Fruit fly (Drosophila melanogaster) ovary, adult (tissue): ENCODE results near the gene Unc-115b.
"Not testable (repeated sequence)": the region's sequence is repeated elsewhere in the genome, so short reads cannot be mapped to it uniquely, and the experiment has no call there.

ENCODE experiments used
- CG17801 ChIP-seq: fragments of 200-800 bp; optimal IDR thresholded peaks from 2 replicates; lab custom pipeline; 2019; ENCODE audit warnings: missing biosample characterization, mild to moderate bottlenecking, missing genetic modification characterization, moderate library complexity; ENCODE audit not compliant: partially characterized antibody

Unc-115b gene

DNA sequence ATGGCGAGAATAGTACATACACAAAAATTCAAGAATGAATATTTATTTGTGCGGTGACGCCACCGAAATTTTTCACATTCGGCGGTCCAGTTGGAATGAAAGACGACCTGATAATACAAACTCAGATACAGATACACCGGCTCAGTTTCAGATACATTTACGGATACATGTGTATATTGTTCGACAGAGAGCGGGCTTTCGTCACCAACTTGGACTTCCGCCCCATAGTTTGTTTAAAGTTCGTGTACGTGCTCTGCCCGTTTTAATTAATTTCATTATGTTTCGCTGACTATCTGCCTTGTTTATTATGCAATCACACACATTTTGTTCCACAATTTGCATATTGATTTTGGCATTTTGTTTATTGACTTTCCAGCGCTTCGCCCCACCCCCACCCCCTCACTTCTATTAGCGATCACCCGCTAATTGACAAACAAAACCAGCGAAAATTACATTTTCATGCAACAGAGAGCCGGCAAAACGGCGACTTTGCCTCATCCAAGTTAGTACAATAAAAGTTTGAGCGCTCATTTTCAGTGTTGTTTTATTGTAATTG lies 8.7 kb upstream of the Unc-115b start:
- TF ChIP-seq CG17801, result no peak

DNA sequence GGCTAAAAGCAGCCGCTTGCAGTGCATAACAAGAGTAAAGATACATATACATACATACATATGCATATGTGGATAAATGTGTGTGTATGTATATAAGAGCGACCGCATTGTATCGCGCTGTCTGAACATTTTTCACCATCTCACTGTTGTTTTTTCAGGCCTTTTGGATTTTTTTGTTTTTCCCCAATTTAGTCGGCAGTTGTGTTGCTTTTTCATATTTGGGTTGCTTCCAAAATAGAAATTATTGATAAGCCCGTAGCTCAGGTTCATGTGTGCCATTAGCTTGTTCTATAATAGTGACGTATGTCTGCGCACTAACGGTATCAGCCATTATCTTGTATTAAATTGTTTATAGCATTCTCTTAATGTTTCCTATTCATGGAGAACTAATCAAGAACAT lies 7.9 kb upstream of the Unc-115b start:
- no peak for TF ChIP-seq CG17801

DNA sequence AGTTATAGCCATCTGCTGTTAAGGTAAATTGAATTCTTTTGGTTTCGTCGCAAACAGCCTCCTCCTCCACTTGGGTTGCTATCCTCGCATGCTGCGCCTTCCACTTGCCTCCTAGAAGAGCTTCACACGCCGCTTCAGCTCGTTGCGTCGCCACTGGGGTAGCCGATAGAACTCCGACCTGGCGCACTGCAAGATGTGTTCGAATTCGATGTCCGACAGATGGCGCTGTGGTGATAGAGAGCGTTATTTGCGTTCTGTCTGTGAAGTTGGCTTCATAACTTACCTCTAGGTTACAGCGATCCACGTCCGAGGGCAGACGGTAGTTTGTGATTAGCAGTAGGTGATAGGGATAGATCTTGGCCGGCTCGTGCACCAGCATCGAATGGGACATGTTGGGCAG lies 2.4 kb upstream of the Unc-115b start:
- no peak for TF ChIP-seq CG17801

DNA sequence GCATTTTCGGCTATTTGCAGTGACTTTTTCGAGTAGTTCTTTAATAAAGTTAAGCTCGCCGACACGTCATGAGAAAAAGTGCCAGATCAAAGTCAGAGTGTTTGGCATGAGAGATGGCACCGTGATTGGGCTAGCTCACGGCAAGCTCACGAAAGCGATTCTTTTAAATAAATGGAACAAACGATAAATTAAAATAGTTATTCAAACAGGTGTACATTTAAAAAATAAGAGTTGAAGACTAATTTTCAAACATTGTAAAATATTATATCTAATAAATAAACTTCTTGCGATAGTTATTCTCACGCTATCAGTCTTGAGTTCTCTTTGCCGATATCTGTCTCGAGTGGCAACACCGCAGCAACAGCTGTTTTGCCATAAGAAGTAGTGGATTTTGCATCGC lies 7.2 kb downstream of the Unc-115b start, which contains the start of the genes eca and CG18542:
TSS of gene eca (minus strand) at position 101 of the 400 bp plus-strand sequence.
TSS of gene CG18542 (plus strand) at position 385 of the 400 bp plus-strand sequence.
- not testable (repeated sequence) for TF ChIP-seq CG17801

DNA sequence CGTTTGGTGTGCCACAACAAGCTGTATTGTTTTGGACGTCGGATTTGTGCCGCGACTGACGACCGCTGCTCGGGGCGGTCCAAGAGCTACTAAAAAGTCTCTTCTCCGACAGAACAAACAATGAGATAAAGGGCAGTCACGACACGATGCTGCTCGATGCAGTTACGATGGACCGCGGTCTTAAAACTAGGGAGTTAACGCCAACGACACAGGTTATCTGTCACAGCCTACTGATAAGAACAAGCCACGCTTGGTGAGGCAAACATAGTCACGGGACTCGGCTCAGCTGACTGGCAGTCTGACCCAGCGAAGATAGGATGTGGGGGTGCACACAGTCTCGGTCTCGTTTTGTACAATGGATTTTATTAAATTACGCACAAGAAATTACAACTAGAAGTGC lies 8.4 kb downstream of the Unc-115b start, which contains the start of gene CG9444:
TSS of gene CG9444 (minus strand) at position 140 of the 400 bp plus-strand sequence.
- TF ChIP-seq CG17801, result no peak

DNA sequence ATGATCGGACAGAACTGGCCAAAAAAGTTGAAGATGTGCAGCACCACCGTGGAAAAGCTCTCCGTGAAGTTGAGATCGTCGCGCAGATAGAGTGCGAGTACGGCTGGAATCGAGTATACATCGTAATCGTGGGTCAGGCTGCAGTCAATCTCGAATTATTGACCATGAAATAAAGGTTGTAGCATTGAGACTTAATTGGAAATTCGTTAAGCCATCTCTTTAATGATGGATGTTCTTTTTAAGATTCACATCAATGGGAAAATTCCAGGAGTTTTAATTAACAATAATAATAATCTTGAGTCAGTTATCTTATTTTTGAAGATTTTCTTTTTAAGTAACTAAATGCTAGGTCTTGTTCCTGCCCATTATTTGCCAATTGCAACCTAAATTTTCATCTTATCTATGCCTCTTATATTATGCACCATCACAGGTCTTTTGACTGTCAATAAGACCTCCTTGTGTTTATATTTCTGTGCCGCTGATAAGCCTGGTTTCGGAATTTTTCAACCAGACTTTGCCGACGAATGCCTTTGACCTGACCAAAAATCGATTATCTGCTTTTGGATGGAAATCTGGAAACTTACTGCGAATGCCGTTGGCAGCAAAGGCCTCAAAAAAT lies 9.4 kb downstream of the Unc-115b start:
- TF ChIP-seq CG17801, result no peak

DNA sequence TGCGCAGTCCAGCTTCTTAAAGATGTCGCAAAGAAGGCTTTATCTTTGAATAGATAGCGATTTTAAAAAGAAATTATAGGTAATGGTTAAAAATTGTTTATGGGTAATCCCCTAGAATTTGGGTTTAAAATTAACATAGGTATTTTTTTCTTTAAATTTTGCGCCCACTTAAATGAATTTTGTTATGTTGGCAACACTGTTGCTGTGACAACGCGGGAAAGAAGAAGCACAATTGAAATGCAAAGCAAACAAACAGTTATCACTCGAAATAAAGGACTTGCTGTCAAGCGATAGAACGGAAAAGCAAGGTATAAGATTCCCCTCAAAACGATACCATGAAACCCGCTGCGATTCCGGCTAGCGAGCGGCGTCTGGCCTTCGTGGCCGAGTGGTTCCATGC lies 12.8 kb downstream of the Unc-115b start, which contains the start of gene nmdyn-D7:
TSS of gene nmdyn-D7 (plus strand) at position 194 of the 400 bp plus-strand sequence.
- TF ChIP-seq CG17801, result no peak

DNA sequence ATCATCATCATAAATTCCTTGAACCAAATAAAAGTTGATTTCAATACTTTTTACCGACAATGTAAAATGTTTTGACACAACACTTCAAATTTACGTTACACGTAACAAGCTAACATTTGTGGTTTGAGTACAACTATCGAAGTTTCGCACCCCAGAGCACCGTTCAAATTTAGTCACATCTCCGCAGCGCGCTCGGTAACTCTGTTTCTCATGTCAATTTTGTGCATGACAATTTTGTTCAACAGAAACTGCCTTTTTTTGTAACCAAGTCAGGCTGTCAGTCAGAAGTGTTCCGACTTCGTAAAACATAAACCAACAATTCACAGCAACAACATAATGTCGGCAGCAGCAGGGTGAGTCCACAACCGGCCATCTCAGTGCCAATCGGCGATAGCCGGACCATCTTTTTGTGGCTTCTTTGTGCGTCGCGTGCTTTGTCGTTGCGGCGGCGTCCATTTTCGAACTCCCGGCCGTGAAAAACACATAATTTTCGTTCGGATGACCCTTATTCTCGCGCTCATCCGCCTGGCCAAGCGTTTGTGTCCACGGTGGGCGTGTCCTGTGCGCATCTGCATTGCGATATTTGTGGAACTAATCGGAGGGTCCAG lies 14.7 kb downstream of the Unc-115b start, which contains the start of gene p23:
TSS of gene p23 (plus strand) at position 194 of the 608 bp plus-strand sequence.
- no peak for TF ChIP-seq CG17801

DNA sequence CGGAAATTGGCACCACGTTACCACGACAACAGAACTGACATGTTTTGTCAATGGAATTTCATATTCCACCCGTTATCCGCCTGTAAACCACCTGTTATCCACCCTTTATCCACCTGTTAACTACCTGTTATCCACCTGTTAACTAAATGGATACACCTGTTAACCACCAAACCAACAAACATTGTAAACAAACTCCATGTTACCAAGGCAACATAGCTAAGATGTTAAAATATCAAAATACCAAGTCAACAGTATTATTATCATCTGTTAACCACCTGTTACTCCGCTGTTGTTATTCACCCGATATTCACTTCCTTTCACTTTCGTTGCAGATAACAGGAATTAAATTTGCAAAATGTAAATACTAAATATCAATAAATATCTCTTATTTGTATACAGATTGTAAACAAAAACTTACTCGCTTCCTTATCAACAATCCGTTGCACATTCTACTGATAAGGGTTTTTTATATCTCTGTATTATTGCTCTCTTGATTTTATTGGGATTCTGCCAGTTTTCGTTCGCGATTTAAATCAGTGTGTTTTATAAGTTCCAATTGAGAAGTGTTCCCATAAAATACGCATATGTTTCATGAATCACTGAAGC lies 17.5 kb downstream of the Unc-115b start, which contains the start of gene Nepl12:
TSS of gene Nepl12 (plus strand) at position 556 of the 606 bp plus-strand sequence.
- TF ChIP-seq CG17801, result no peak

DNA sequence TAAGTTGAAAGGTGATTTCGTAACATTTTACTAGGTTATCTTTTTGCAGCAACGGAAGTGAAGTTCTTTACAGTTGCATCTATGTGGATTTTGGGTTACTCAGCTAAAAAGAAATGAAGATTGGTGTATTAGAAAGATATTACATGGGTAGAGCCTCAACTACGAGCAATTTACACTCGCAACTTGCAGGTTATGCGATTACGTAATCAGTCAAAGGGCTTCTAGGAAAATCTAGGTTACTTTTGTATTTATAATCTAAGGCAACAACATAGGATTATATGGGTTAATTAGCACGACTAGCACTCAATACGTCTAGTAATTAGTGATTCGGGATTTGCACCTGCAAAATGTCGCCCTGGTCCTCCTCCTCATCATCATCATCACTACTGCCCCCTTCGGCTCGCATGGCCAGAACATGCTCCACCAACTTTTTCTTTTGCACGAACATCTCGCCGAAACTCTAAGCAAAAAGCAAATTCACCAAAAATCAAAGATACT lies 18.3 kb downstream of the Unc-115b start, which contains the start of gene Dhc1:
TSS of gene Dhc1 (minus strand) at position 448 of the 498 bp plus-strand sequence.
- TF ChIP-seq CG17801, result no peak

DNA sequence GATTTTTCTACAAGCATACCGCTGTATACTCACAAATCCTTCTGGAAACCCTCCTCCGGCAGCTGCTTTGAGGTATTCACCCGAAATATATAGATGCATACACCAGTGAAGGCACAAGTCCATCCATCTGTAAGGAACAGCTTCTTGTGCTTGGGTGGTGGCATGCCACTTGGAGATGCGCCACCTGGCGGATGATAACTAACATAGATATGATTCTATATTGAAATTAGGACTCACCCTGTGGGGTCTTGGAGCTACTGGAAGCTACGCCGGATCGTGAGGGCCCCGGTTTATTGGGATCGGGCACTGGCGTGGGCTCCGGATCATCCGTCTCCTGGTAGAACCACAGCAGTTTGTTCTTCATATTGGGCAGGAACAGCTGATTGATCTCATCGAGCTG lies 19.4 kb downstream of the Unc-115b start:
- TF ChIP-seq CG17801, result no peak

DNA sequence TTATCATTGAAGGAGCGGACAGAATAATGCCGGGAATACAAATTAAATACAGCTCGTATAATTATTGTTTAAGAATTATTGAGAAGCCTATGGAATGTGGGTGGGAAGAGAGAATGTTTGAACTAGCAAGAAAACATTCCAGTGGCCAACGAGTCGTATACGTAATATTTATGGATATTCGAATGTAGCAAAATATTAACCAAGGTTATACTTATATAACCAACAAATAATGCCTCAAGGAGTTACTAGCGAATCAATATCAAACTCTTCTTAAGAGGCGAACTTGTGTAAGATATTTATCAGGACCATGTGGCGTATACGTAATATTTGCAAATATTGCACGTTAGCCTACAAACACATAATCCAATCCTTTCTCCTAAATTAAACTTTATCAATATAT lies 27.2 kb downstream of the Unc-115b start:
- no peak for TF ChIP-seq CG17801

DNA sequence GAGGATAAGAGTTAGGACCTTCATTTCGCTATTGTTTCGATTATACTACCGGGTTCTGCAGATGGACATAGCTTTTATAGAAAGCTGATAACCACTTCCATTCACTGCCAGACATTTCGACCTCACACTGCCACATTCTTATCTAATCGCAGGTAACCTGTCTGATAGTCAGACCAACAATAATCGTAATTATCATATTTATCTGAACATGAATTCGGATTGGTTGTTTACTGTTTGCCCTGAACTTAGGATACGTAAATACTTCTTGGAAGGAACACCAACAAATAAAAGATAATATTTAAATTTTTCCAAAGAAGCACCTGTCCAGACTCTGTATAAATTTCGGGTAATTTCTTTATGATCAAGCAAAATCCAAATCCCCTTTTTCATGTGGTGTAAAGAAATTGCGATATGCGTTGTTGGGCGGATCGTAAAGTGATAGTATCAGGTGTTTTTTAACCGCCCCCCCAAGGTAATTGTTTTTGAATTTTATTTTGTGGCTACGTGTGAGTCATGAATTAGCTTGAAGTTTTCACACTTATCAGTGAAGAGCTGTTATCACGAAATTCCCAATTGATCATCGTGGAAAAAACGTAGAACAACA lies 46.4 kb downstream of the Unc-115b start, which contains the start of gene Fst:
TSS of gene Fst (minus strand) at position 51 of the 604 bp plus-strand sequence.
- no peak for TF ChIP-seq CG17801

DNA sequence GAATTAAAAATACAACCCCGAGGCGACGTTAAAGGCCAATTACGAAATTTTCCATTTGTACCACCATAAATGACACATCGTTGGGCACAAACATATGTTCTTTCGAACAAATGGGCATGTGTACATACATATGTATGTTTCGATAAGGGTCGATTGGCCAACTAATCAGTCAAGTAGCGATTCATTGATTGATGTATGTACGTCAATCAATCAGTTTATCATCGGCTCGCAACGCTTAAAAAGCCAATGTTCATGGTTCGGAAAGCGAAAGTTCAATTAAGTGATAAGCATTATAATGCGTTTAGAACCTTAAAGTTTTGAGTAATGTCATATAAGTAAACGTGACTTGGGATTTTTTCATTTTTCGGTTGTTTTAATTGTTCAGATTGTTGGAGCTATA lies 48.0 kb downstream of the Unc-115b start:
- TF ChIP-seq CG17801, result no peak

DNA sequence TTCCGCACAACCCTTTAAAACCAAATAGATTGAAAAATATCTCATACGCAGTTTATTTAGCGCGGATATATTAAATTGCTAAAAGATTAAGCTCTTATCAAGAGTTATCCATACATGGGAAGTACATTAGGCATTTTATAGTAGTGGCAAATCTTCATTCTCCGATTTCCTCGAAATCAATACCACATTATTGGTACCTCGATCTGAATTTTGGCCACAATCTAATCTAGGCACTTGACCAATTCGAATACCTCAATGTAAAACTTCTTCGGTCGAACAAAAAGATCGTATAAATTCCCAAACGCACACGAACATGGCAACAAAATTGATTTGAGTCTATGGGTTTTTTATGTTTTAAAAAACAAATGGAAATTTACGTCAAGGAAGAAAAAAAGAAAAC lies 48.6 kb downstream of the Unc-115b start:
- no peak for TF ChIP-seq CG17801

DNA sequence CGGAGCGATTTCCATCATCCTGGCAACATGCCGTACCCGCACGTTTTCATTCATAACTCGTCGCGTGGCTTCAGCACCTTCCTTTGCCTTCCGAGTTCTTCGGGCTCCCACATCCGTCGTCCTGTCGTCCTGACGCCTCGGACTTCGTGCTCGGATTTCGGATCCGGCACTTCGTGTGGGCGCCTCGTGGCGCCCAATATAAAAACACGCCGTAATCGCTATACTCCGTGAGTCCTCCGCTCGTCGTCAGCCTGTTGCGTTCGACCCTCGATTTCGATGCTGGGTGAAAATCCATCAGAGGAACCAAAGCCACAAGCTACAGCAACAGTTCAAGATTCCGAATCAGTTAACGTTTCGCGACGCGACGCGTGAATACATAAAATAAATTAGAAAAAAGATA lies 52.3 kb downstream of the Unc-115b start:
- TF ChIP-seq CG17801, result no peak
